Worm (Caenorhabditis elegans): Measurements from ENCODE around the gene ifg-1.

- no peak for TF ChIP-seq aly-2 (tag; optimal IDR thresholded peaks at IDR 0.05)
- no peak for TF ChIP-seq ZK546.5 (tag; optimal IDR thresholded peaks at IDR 0.05)
- no peak for TF ChIP-seq mab-5 (tag; optimal IDR thresholded peaks at IDR 0.05)
- no peak for TF ChIP-seq unc-62 (GFP tag; optimal IDR thresholded peaks at IDR 0.05)
- TF ChIP-seq mdl-1 (tag; optimal IDR thresholded peaks at IDR 0.05), result no peak
- no peak for TF ChIP-seq ama-1 (optimal IDR thresholded peaks at IDR 0.05)
- no peak for TF ChIP-seq lin-13 (GFP tag; optimal IDR thresholded peaks at IDR 0.05)
These were observed 3.2 kb downstream of the ifg-1 start for ce11 chrII:8220267-8220666.
